Worm (Caenorhabditis elegans) whole organism, midembryonic: ENCODE data around the gene C43C3.4.

Experiments
- ztf-23 ChIP-seq: fragments of 200-800 bp; sonication (Bioruptor generic); IDR thresholded peaks from 2 replicates; pipeline ENCODE4 v1.3.6; 2022; ENCODE audit warnings: missing genetic modification reagents, missing genetic modification characterization, missing compliant biosample characterization
- ztf-29 ChIP-seq: fragments of 200-800 bp; sonication (Bioruptor generic); IDR thresholded peaks from 2 replicates; pipeline ENCODE4 v1.3.6; 2022; ENCODE audit warnings: missing genetic modification reagents, missing genetic modification characterization, missing compliant biosample characterization

ce11 chrX:9677927-9678326 is 3.2 kb upstream of the C43C3.4 start:
- TF ChIP-seq ztf-23 (GFP tag; lab: Robert Waterston, UW) = no peak
- no peak for TF ChIP-seq ztf-29 (GFP tag; lab: Robert Waterston, UW)
